Fruit fly (Drosophila melanogaster) whole organism, prepupa: ENCODE results near the gene cbt.

Source experiments
- Blimp-1 ChIP-seq: fragments of 200-800 bp; sonication (Bioruptor generic); optimal IDR thresholded peaks from 3 replicates; lab custom pipeline; 2017; ENCODE audit warnings: missing biosample characterization, missing genetic modification characterization, mild to moderate bottlenecking, moderate library complexity, missing genetic modification reagents
- CG16779 ChIP-seq: fragments of 200-800 bp; sonication (Bioruptor generic); optimal IDR thresholded peaks from 3 replicates; lab custom pipeline; 2017; ENCODE audit warnings: missing biosample characterization, mild to moderate bottlenecking, missing genetic modification characterization
- CG31627 ChIP-seq: fragments of 200-800 bp; sonication (Bioruptor generic); optimal IDR thresholded peaks from 3 replicates; lab custom pipeline; 2016; ENCODE audit warnings: missing biosample characterization, missing genetic modification characterization
- CG6808 ChIP-seq: fragments of 200-800 bp; sonication (Bioruptor generic); optimal IDR thresholded peaks from 3 replicates; lab custom pipeline; 2017; ENCODE audit warnings: missing biosample characterization, missing genetic modification characterization, mild to moderate bottlenecking, moderate library complexity, missing genetic modification reagents
- CG8319 ChIP-seq: fragments of 200-800 bp; sonication (Bioruptor generic); optimal IDR thresholded peaks from 3 replicates; lab custom pipeline; 2016; ENCODE audit warnings: missing biosample characterization, missing genetic modification characterization
- Gug ChIP-seq: fragments of 200-800 bp; sonication (Bioruptor generic); IDR thresholded peaks from 2 replicates; pipeline ENCODE4 v1.3.6; 2022; ENCODE audit warnings: missing biosample characterization, missing genetic modification characterization
- Sox14 ChIP-seq: fragments of 200-800 bp; sonication (Bioruptor generic); optimal IDR thresholded peaks from 3 replicates; lab custom pipeline; 2016; ENCODE audit warnings: missing biosample characterization, missing genetic modification characterization
- achi ChIP-seq: fragments of 200-800 bp; sonication (Bioruptor generic); optimal IDR thresholded peaks from 3 replicates; lab custom pipeline; 2016; ENCODE audit warnings: missing biosample characterization, missing genetic modification characterization
- acj6 ChIP-seq: fragments of 200-800 bp; sonication (Bioruptor generic); optimal IDR thresholded peaks from 3 replicates; lab custom pipeline; 2016; ENCODE audit warnings: missing biosample characterization, missing genetic modification characterization
- esn ChIP-seq: fragments of 200-800 bp; sonication (Bioruptor generic); optimal IDR thresholded peaks from 2 replicates; lab custom pipeline; 2016; ENCODE audit warnings: missing biosample characterization, mild to moderate bottlenecking, missing genetic modification characterization, moderate library complexity
- spab ChIP-seq: fragments of 200-800 bp; sonication (Bioruptor generic); optimal IDR thresholded peaks from 2 replicates; lab custom pipeline; 2017; ENCODE audit warnings: missing biosample characterization, mild to moderate bottlenecking, missing genetic modification characterization, missing genetic modification reagents
- ss ChIP-seq, 2 experiments: fragments of 200-800 bp; sonication (Bioruptor generic); optimal IDR thresholded peaks; 2 replicates in 1 of 2; 3 replicates in 1 of 2; lab custom pipeline; 2017 to 2018; ENCODE audit warnings: mild to moderate bottlenecking in 2 of 2, missing biosample characterization in 2 of 2, missing genetic modification characterization in 2 of 2, moderate library complexity in 1 of 2

dm6 chr2L:496841-497240 is 17.4 kb upstream of the cbt start:
- no peak for TF ChIP-seq esn
- TF ChIP-seq CG16779 (tag; lab: Kevin White, UChicago), result no peak
- TF ChIP-seq CG8319 (GFP tag; lab: Kevin White, UChicago), result no peak
- no peak for TF ChIP-seq CG31627 (GFP tag; lab: Kevin White, UChicago)
- TF ChIP-seq spab (GFP tag; lab: Kevin White, UChicago), result no peak
- no peak for TF ChIP-seq achi (GFP tag; lab: Kevin White, UChicago)
- TF ChIP-seq ss (GFP tag; optimal IDR thresholded peaks at IDR 0.05; lab: Kevin White, UChicago), result no peak
- no peak for TF ChIP-seq CG6808 (GFP tag; lab: Kevin White, UChicago)
- TF ChIP-seq Gug (GFP tag; lab: Robert Waterston, UW), result no peak
- TF ChIP-seq Blimp-1 (GFP tag; lab: Kevin White, UChicago), result no peak
- TF ChIP-seq acj6 (GFP tag; lab: Kevin White, UChicago), result no peak
- no peak for TF ChIP-seq Sox14 (GFP tag; lab: Kevin White, UChicago)
